Fruit fly (Drosophila melanogaster): ENCODE data around the gene eRF1.

DNA sequence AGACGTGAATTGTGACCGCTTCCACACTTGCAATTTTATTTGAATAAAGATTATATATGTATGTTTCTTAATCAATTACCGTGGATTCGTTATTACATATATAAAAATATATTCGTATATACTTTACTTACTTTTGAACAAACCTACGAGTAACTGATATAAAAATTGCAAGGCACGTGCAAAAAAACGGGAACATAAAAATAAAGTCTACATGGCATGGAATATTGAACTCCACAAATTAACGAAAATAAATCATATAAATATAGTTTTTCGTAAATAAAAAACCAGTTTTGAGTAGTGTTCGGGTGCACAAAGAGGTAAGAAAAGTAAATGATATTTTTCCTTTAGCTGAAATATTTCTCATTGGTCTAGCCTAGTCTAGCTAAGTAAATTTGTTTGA lies 5.8 kb upstream of the eRF1 start, which contains the start of gene Spn77Bc:
- no peak for TF ChIP-seq scrt (GFP tag; optimal IDR thresholded peaks at IDR 0.05)
- no peak for TF ChIP-seq CG11085 (GFP tag; IDR thresholded peaks at IDR 0.05)
- TF ChIP-seq dmrt11E (tag; optimal IDR thresholded peaks at IDR 0.05): no peak

Data from whole organism, embryonic.